Worm (Caenorhabditis elegans): ENCODE data around the gene ceh-10.

The ceh-10 gene

ce11 chrIII:5846412-5846811 lies 47.6 kb downstream of the ceh-10 start (continued):
- peak; percentile 4 for TF ChIP-seq hlh-30 (tag; optimal IDR thresholded peaks at IDR 0.05; ENCODE audit: insufficient read depth)
